Worm (Caenorhabditis elegans): Measurements from ENCODE around the gene C02B10.3.
A peak's percentile ranks its signal among the peaks of the same experiment; 100 is the strongest.
"Not testable (repeated sequence)": the region's sequence is repeated elsewhere in the genome, so short reads cannot be mapped to it uniquely, and the experiment has no call there.

DNA sequence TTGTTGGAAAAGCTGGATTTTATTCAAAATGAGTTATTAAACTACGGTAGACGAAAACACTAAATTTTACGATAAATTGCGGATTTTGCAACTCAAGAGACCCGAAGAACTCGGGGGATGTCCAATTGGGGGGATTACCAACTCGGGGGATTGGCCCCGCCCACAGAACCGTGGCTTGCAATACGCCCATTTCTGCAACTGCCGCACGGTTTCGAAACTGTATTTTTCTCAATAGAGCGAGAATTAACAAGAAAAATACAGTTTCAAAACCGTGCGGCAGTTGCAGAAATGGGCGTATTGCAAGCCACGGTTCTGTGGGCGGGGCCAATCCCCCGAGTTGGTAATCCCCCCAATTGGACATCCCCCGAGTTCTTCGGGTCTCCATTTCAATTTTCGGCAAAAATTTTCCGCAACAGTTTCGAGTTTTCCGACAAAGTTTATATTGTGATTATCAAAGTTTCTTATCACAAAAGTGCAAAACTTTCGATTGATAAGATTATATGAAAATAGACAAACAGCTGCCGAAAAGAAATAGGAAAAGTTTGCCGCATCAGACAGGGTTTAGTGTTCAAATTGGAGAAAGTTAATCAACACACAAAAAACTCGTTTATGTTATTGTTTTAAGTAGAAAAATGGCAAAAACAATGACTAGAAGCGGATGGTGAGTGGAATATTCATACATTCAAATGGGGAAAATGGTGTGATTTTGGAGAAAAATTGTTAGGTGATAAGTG is 13.1 kb downstream of the C02B10.3 start:
- TF ChIP-seq blmp-1 (tag; optimal IDR thresholded peaks at IDR 0.05) = peak; percentile 63
- not testable (repeated sequence) for TF ChIP-seq unc-62 (GFP tag; optimal IDR thresholded peaks at IDR 0.05); aly-2 (tag; optimal IDR thresholded peaks at IDR 0.05); ama-1 (optimal IDR thresholded peaks at IDR 0.05); ces-1 (GFP tag; optimal IDR thresholded peaks at IDR 0.05)
- peak in 1 of 6 experiments; percentile 52 for TF ChIP-seq elt-3 (tag; optimal IDR thresholded peaks at IDR 0.05)

All from whole organism, L1 larva.